Worm (Caenorhabditis elegans): ENCODE measurements around the gene Y39A1A.17.

Gene Y39A1A.17

ce11 chrIII:10736322-10736985, 45.5 kb upstream of the Y39A1A.17 start:
- TF ChIP-seq pros-1 (tag; optimal IDR thresholded peaks at IDR 0.05) (no peak), ref-2 (tag; optimal IDR thresholded peaks at IDR 0.05) (no peak), pha-2 (tag; optimal IDR thresholded peaks at IDR 0.05) (no peak), C38D4.7 (GFP tag; optimal IDR thresholded peaks at IDR 0.05) (no peak), ceh-2 (tag; optimal IDR thresholded peaks at IDR 0.05) (no peak), ceh-48 (tag; optimal IDR thresholded peaks at IDR 0.05) (no peak), F13H6.1 (tag; optimal IDR thresholded peaks at IDR 0.05) (no peak), ceh-30 (tag; optimal IDR thresholded peaks at IDR 0.05) (no peak), unc-86 (tag; optimal IDR thresholded peaks at IDR 0.05) (no peak), lin-11 (tag; optimal IDR thresholded peaks at IDR 0.05) (no peak), pag-3 (tag; optimal IDR thresholded peaks at IDR 0.05; ENCODE audit: borderline replicate concordance) (no peak), npax-4 (tag; optimal IDR thresholded peaks at IDR 0.05) (no peak), dve-1 (tag; optimal IDR thresholded peaks at IDR 0.05) (no peak), hlh-15 (tag; optimal IDR thresholded peaks at IDR 0.05) (no peak), lim-6 (tag; optimal IDR thresholded peaks at IDR 0.05) (no peak), elt-2 (tag; optimal IDR thresholded peaks at IDR 0.05) (no peak), tbx-7 (tag; optimal IDR thresholded peaks at IDR 0.05) (no peak), pat-9 (tag; optimal IDR thresholded peaks at IDR 0.05) (no peak), nhr-11 (tag; optimal IDR thresholded peaks at IDR 0.05) (no peak), unc-3 (GFP tag; conservative IDR thresholded peaks at IDR 0.05) (no peak), unc-3 (tag; optimal IDR thresholded peaks at IDR 0.05) (no peak)

ce11 chrIII:10734511-10735233, 43.8 kb upstream of the Y39A1A.17 start:
- TF ChIP-seq dve-1 (tag; optimal IDR thresholded peaks at IDR 0.05) (no peak), nfya-1 (tag; optimal IDR thresholded peaks at IDR 0.05) (peak; percentile 93)

ce11 chrIII:10733300-10733699, 42.4 kb upstream of the Y39A1A.17 start:
- TF ChIP-seq ceh-30 (tag; optimal IDR thresholded peaks at IDR 0.05), result no peak
- no peak for TF ChIP-seq gmeb-2 (tag; optimal IDR thresholded peaks at IDR 0.05)
- no peak for TF ChIP-seq ceh-14 (tag; optimal IDR thresholded peaks at IDR 0.05)
- no peak for TF ChIP-seq zip-5 (tag; optimal IDR thresholded peaks at IDR 0.05)
- no peak for TF ChIP-seq ceh-31 (tag; optimal IDR thresholded peaks at IDR 0.05)
- no peak for TF ChIP-seq odd-2 (tag; optimal IDR thresholded peaks at IDR 0.05)
- TF ChIP-seq dmd-4 (tag; optimal IDR thresholded peaks at IDR 0.05; ENCODE audit: borderline replicate concordance), result no peak

- TF ChIP-seq hlh-30 (tag; optimal IDR thresholded peaks at IDR 0.05; ENCODE audit: insufficient read depth) (no peak), ceh-31 (tag; optimal IDR thresholded peaks at IDR 0.05) (no peak), unc-55 (GFP tag; optimal IDR thresholded peaks at IDR 0.05) (no peak), T23F11.4 (GFP tag; optimal IDR thresholded peaks at IDR 0.05) (no peak), ceh-18 (tag; optimal IDR thresholded peaks at IDR 0.05) (no peak), nfya-1 (tag; optimal IDR thresholded peaks at IDR 0.05) (no peak), hlh-8 (tag; optimal IDR thresholded peaks at IDR 0.05) (no peak), C38D4.7 (GFP tag; optimal IDR thresholded peaks at IDR 0.05) (no peak), sox-4 (tag; optimal IDR thresholded peaks at IDR 0.05) (no peak), eyg-1 (tag; optimal IDR thresholded peaks at IDR 0.05) (no peak), tbx-2 (tag; optimal IDR thresholded peaks at IDR 0.05) (no peak)
These were observed 39.6 kb upstream of the Y39A1A.17 start, which contains the start of gene tat-3 for ce11 chrIII:10730510-10730909. Gene tat-3, minus strand, starts transcription at chrIII:10730705.
